Worm (Caenorhabditis elegans): ENCODE measurements around the gene F02H6.2.

- TF ChIP-seq elt-1 (tag; optimal IDR thresholded peaks at IDR 0.05; ENCODE audit: borderline replicate concordance, insufficient read depth) (no peak), nhr-76 (tag; optimal IDR thresholded peaks at IDR 0.05) (no peak), blmp-1 (tag; optimal IDR thresholded peaks at IDR 0.05) (no peak), pha-4 (tag; optimal IDR thresholded peaks at IDR 0.05) (no peak), nhr-12 (tag; optimal IDR thresholded peaks at IDR 0.05) (no peak), snpc-4 (tag; optimal IDR thresholded peaks at IDR 0.05) (no peak), unc-39 (tag; optimal IDR thresholded peaks at IDR 0.05) (no peak), unc-120 (tag; optimal IDR thresholded peaks at IDR 0.05; ENCODE audit: poor library complexity, severe bottlenecking) (no peak), ztf-11 (tag; optimal IDR thresholded peaks at IDR 0.05) (no peak)
These were observed 19.2 kb upstream of the F02H6.2 start, which contains the start of gene R05A10.2 for ce11 chrIV:14177058-14177457.

Data from whole organism, mixed stage, embryonic.